Fruit fly (Drosophila melanogaster) whole organism, wandering third instar larva: ENCODE measurements around the gene CG8476.

Experiments used
- Hnf4 ChIP-seq: fragments of 200-800 bp; sonication (Bioruptor generic); optimal IDR thresholded peaks from 2 replicates; lab custom pipeline; 2016; ENCODE audit warnings: missing biosample characterization, mild to moderate bottlenecking, missing genetic modification characterization
- dmrt93B ChIP-seq: fragments of 200-800 bp; sonication (Bioruptor generic); optimal IDR thresholded peaks from 2 replicates; lab custom pipeline; 2018; ENCODE audit warnings: missing biosample characterization, mild to moderate bottlenecking, missing genetic modification characterization
- fru ChIP-seq: fragments of 200-800 bp; sonication (Bioruptor generic); optimal IDR thresholded peaks from 3 replicates; lab custom pipeline; 2016; ENCODE audit warnings: missing biosample characterization, mild to moderate bottlenecking, missing genetic modification characterization
- h ChIP-seq: fragments of 200-800 bp; sonication (Bioruptor generic); optimal IDR thresholded peaks from 3 replicates; lab custom pipeline; 2016; ENCODE audit warnings: missing biosample characterization, mild to moderate bottlenecking, missing genetic modification characterization
- lola ChIP-seq: fragments of >200 bp; optimal IDR thresholded peaks from 2 replicates; lab custom pipeline; 2017; ENCODE audit warnings: missing biosample characterization, missing genetic modification characterization

dm6 chr3R:13231184-13231583, 10.8 kb upstream of the CG8476 start:
- TF ChIP-seq fru (GFP tag; lab: Kevin White, UChicago) (no peak), dmrt93B (no peak), lola (GFP tag; lab: Kevin White, UChicago) (no peak), Hnf4 (GFP tag; lab: Kevin White, UChicago) (no peak), h (GFP tag; lab: Kevin White, UChicago) (no peak)
